Worm (Caenorhabditis elegans): ENCODE results near the gene try-3.

Gene try-3

DNA sequence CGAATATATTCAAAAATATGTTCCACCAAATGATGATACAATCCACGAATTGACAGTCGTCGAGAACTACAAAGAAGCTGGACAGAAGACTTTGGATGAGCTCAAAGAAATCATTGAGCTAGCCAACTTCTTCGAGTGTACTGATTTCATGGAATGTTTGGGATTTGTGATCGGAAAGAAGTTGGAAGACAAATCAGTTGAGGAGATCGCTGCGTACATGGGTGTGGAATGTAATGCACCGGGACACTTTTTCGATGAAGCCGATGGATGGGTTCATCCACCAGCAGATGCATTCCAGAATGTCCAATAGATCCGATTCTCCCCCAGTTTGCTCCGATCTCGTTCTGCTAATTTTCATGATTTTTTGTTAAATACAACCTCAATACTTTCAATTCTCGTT, 46.6 kb downstream of the try-3 start:
- TF ChIP-seq ama-1 (optimal IDR thresholded peaks at IDR 0.05) (no peak), hnd-1 (tag; optimal IDR thresholded peaks at IDR 0.05) (no peak), flt-1 (GFP tag; IDR thresholded peaks at IDR 0.05) (no peak), B0310.2 (tag; optimal IDR thresholded peaks at IDR 0.05) (no peak), aly-1 (tag; optimal IDR thresholded peaks at IDR 0.05) (no peak)

- TF ChIP-seq pes-1 (GFP tag; IDR thresholded peaks at IDR 0.05) (no peak), tra-4 (tag; optimal IDR thresholded peaks at IDR 0.05) (no peak), aly-1 (tag; optimal IDR thresholded peaks at IDR 0.05) (no peak), ceh-36 (tag; optimal IDR thresholded peaks at IDR 0.05) (no peak), tbx-37 (GFP tag; conservative IDR thresholded peaks at IDR 0.05) (no peak), flt-1 (GFP tag; IDR thresholded peaks at IDR 0.05) (no peak), B0310.2 (tag; optimal IDR thresholded peaks at IDR 0.05) (no peak), F13C5.2 (tag; optimal IDR thresholded peaks at IDR 0.05) (no peak), hmg-4 (GFP tag; optimal IDR thresholded peaks at IDR 0.05) (no peak), sea-1 (GFP tag; conservative IDR thresholded peaks at IDR 0.05) (no peak), hnd-1 (tag; optimal IDR thresholded peaks at IDR 0.05) (no peak), ama-1 (optimal IDR thresholded peaks at IDR 0.05) (no peak)
These were observed 48.9 kb downstream of the try-3 start, which contains the start of gene nstp-2 for ce11 chrIV:6605863-6606262. Gene nstp-2, minus strand, starts transcription at chrIV:6606188.

ce11 chrIV:6606587-6606986, 49.6 kb downstream of the try-3 start:
- no peak for TF ChIP-seq sea-1 (GFP tag; conservative IDR thresholded peaks at IDR 0.05)
- no peak for TF ChIP-seq ceh-13 (GFP tag; optimal IDR thresholded peaks at IDR 0.05)
- TF ChIP-seq flt-1 (GFP tag; IDR thresholded peaks at IDR 0.05): no peak
- no peak for TF ChIP-seq scrt-1 (GFP tag; IDR thresholded peaks at IDR 0.05)
- no peak for TF ChIP-seq F13C5.2 (tag; optimal IDR thresholded peaks at IDR 0.05)
- TF ChIP-seq B0310.2 (tag; optimal IDR thresholded peaks at IDR 0.05): no peak
- TF ChIP-seq ets-7 (tag; optimal IDR thresholded peaks at IDR 0.05): no peak
- no peak for TF ChIP-seq hnd-1 (tag; optimal IDR thresholded peaks at IDR 0.05)
- no peak for TF ChIP-seq tbx-11 (GFP tag; IDR thresholded peaks at IDR 0.05)
- TF ChIP-seq pes-1 (GFP tag; IDR thresholded peaks at IDR 0.05): no peak
- TF ChIP-seq hmg-4 (GFP tag; optimal IDR thresholded peaks at IDR 0.05): no peak
- no peak for TF ChIP-seq ceh-36 (tag; optimal IDR thresholded peaks at IDR 0.05)

DNA sequence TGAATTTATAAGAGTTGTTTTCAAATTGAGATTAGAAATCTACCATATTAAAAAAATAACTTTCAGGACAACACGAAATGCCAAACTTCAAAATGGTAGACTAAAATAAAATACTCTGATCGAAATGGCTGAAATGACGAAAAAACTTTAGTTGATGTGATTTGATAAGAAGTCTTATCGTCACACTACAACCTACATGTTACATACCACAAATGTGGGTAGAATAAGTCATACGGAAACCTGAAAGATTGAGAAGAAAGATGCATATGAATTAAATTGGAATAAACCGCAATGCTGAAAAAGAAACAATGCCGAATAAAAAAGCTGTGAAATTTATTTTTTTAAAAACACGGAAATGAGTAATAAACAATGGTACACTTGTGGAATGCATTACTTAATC, 50.1 kb downstream of the try-3 start:
- TF ChIP-seq F13C5.2 (tag; optimal IDR thresholded peaks at IDR 0.05) (no peak), flt-1 (GFP tag; IDR thresholded peaks at IDR 0.05) (no peak), B0310.2 (tag; optimal IDR thresholded peaks at IDR 0.05) (no peak), aly-1 (tag; optimal IDR thresholded peaks at IDR 0.05) (no peak), hmg-4 (GFP tag; optimal IDR thresholded peaks at IDR 0.05) (no peak), ceh-13 (GFP tag; optimal IDR thresholded peaks at IDR 0.05) (no peak), ama-1 (optimal IDR thresholded peaks at IDR 0.05) (no peak), tbx-37 (GFP tag; conservative IDR thresholded peaks at IDR 0.05) (no peak), ets-7 (tag; optimal IDR thresholded peaks at IDR 0.05) (no peak), tra-4 (tag; optimal IDR thresholded peaks at IDR 0.05) (no peak), hnd-1 (tag; optimal IDR thresholded peaks at IDR 0.05) (no peak), pes-1 (GFP tag; IDR thresholded peaks at IDR 0.05) (no peak), hmbx-1 (tag; optimal IDR thresholded peaks at IDR 0.05) (no peak), tbx-11 (GFP tag; IDR thresholded peaks at IDR 0.05) (no peak), sea-1 (GFP tag; conservative IDR thresholded peaks at IDR 0.05) (no peak), scrt-1 (GFP tag; IDR thresholded peaks at IDR 0.05) (no peak), ceh-36 (tag; optimal IDR thresholded peaks at IDR 0.05) (no peak)
